Worm (Caenorhabditis elegans) whole organism, L4 larva: ENCODE measurements around the gene B0478.3.
A peak's percentile ranks its signal among the peaks of the same experiment; 100 is the strongest.

Source experiments
- F10B5.3 ChIP-seq: sonication (generic microtip); optimal IDR thresholded peaks from 2 replicates; lab custom pipeline; 2016; ENCODE audit warnings: mild to moderate bottlenecking, missing genetic modification characterization, missing compliant biosample characterization
- F37D6.2 ChIP-seq: sonication (generic microtip); optimal IDR thresholded peaks from 2 replicates; lab custom pipeline; 2016; ENCODE audit warnings: mild to moderate bottlenecking, missing genetic modification characterization, missing compliant biosample characterization
- daf-12 ChIP-seq: fragments of 150-350 bp; optimal IDR thresholded peaks from 2 replicates; lab custom pipeline; 2014; ENCODE audit warnings: missing biosample characterization, missing genetic modification reagents, missing genetic modification characterization
- dpl-1 ChIP-seq: fragments of 150-350 bp; optimal IDR thresholded peaks from 2 replicates; lab custom pipeline; 2014; ENCODE audit warnings: missing biosample characterization, missing genetic modification reagents, missing genetic modification characterization
- fkh-10 ChIP-seq: fragments of 150-350 bp; optimal IDR thresholded peaks from 2 replicates; lab custom pipeline; 2014; ENCODE audit warnings: missing biosample characterization, missing genetic modification reagents, missing genetic modification characterization
- lim-7 ChIP-seq: fragments of 200-800 bp; sonication (Bioruptor generic); IDR thresholded peaks from 2 replicates; pipeline ENCODE4 v1.3.6; 2022; ENCODE audit warnings: missing genetic modification characterization, missing compliant biosample characterization
- nhr-25 ChIP-seq: sonication (generic microtip); optimal IDR thresholded peaks from 2 replicates; lab custom pipeline; 2017; ENCODE audit warnings: missing genetic modification characterization, mild to moderate bottlenecking, missing compliant biosample characterization, antibody characterized with exemption, moderate library complexity, borderline replicate concordance; ENCODE audit not compliant: insufficient read depth
- nhr-76 ChIP-seq: fragments of 150-350 bp; optimal IDR thresholded peaks from 2 replicates; lab custom pipeline; 2014; ENCODE audit warnings: missing biosample characterization, missing genetic modification characterization
- nhr-77 ChIP-seq: fragments of 150-350 bp; optimal IDR thresholded peaks from 2 replicates; lab custom pipeline; 2014; ENCODE audit warnings: missing biosample characterization, missing genetic modification characterization
- pqm-1 ChIP-seq: sonication (generic microtip); optimal IDR thresholded peaks from 2 replicates; lab custom pipeline; 2017; ENCODE audit warnings: missing biosample characterization, missing genetic modification characterization
- snpc-4 ChIP-seq: fragments of 150-350 bp; optimal IDR thresholded peaks from 2 replicates; lab custom pipeline; 2014; ENCODE audit warnings: missing biosample characterization, missing genetic modification characterization
- spr-3 ChIP-seq: fragments of 200-800 bp; sonication (Bioruptor generic); optimal IDR thresholded peaks from 2 replicates; lab custom pipeline; 2018; ENCODE audit warnings: mild to moderate bottlenecking, missing genetic modification characterization, missing compliant biosample characterization
- tra-1 ChIP-seq: fragments of 200-800 bp; sonication (Bioruptor generic); IDR thresholded peaks from 2 replicates; pipeline ENCODE4 v1.3.6; 2022; ENCODE audit warnings: missing genetic modification reagents, missing genetic modification characterization, missing compliant biosample characterization
- unc-62 ChIP-seq, 3 experiments: fragments of 150-350 bp in 1 of 3; sonication (generic microtip); optimal IDR thresholded peaks in 2 of 3; peaks in 1 of 3; 1 replicate in 1 of 3; 2 replicates in 2 of 3; lab custom pipeline; 2014 to 2017; ENCODE audit warnings: missing biosample characterization in 3 of 3, missing genetic modification characterization in 3 of 3, missing genetic modification reagents in 3 of 3, missing genotype in 1 of 3

DNA sequence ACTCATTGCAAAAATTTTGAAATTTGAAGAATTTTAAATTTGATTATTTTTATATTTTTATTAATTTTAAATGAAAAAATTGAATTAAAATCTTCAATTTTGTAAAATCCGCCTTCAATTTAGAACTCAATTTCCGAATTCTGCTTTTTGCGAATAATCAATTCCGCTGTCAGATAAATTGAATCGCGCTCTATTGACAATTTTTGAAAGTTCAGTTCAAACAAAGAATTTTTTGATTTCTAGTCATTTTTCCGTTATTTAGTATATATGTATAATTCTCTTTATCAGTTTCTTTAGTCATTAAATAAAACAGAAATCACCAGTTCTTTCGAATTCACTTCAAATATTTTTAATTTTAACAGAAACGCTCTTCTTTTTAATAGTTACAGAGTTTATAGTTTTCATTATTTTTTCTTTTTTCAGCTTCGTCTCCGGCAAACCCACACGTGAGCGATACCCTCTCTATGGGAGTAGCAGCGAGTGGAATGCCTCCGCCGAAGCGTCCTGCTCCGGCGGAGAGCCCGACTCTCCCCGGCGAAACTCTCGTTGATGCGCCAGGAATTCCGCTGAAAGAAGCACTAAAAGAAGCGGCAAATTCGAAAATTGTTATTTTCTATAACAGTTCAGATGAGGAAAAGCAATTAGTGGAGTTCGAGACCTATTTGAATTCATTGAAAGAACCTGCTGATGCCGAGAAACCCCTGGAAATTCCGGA, 48.5 kb upstream of the B0478.3 start:
- TF ChIP-seq lim-7 (GFP tag; lab: Robert Waterston, UW), result no peak
- TF ChIP-seq snpc-4 (tag; lab: Kevin White, UChicago), result no peak
- no peak for TF ChIP-seq daf-12 (tag; lab: Kevin White, UChicago)
- peak; percentile 34 for TF ChIP-seq nhr-77 (tag; lab: Kevin White, UChicago)
- no peak for TF ChIP-seq tra-1 (GFP tag; lab: Robert Waterston, UW)
- TF ChIP-seq nhr-25 (tag; lab: Kevin White, UChicago), result no peak
- no peak for TF ChIP-seq fkh-10
- TF ChIP-seq unc-62 (GFP tag; optimal IDR thresholded peaks at IDR 0.05 in 1 of 2; lab: Kevin White, UChicago), result no peak
- no peak for TF ChIP-seq unc-62 (tag; optimal IDR thresholded peaks at IDR 0.05; lab: Kevin White, UChicago)
- no peak for TF ChIP-seq F10B5.3 (tag; lab: Kevin White, UChicago)
- no peak for TF ChIP-seq pqm-1
- no peak for TF ChIP-seq F37D6.2
- TF ChIP-seq nhr-76 (tag; lab: Kevin White, UChicago), result no peak
- peak; percentile 6 for TF ChIP-seq dpl-1
- no peak for TF ChIP-seq spr-3
